Worm (Caenorhabditis elegans) whole organism, late embryonic: Measurements from ENCODE around the gene tsfm-1.

ENCODE experiments used
- T23F11.4 ChIP-seq: fragments of 200-800 bp; sonication (Bioruptor generic); optimal IDR thresholded peaks from 2 replicates; lab custom pipeline; 2018; ENCODE audit warnings: mild to moderate bottlenecking, missing genetic modification characterization, missing compliant biosample characterization
- ahr-1 ChIP-seq: sonication (generic microtip); optimal IDR thresholded peaks from 2 replicates; lab custom pipeline; 2016; ENCODE audit warnings: missing genetic modification characterization, missing compliant biosample characterization
- fkh-10 ChIP-seq: fragments of 150-350 bp; optimal IDR thresholded peaks from 2 replicates; lab custom pipeline; 2014; ENCODE audit warnings: missing biosample characterization, missing genetic modification reagents, missing genetic modification characterization
- hlh-8 ChIP-seq: sonication (generic microtip); optimal IDR thresholded peaks from 2 replicates; lab custom pipeline; 2016; ENCODE audit warnings: missing genotype, missing genetic modification characterization, missing compliant biosample characterization
- madf-2 ChIP-seq: sonication (generic microtip); optimal IDR thresholded peaks from 2 replicates; lab custom pipeline; 2017; ENCODE audit warnings: missing genetic modification characterization, missing compliant biosample characterization
- pha-4 ChIP-seq: fragments of 150-350 bp; optimal IDR thresholded peaks from 2 replicates; lab custom pipeline; 2018; ENCODE audit warnings: missing biosample characterization, missing genetic modification reagents, missing genetic modification characterization
- pqm-1 ChIP-seq: sonication (generic microtip); optimal IDR thresholded peaks from 2 replicates; lab custom pipeline; 2016; ENCODE audit warnings: missing genetic modification characterization, missing compliant biosample characterization

ce11 chrV:12258922-12259321 lies 12.4 kb downstream of the tsfm-1 start, which contains the start of gene ugt-56:
- TF ChIP-seq T23F11.4 (GFP tag; lab: Kevin White, UChicago) (no peak), madf-2 (tag; lab: Kevin White, UChicago) (no peak), pqm-1 (tag; lab: Kevin White, UChicago) (no peak), fkh-10 (GFP tag; lab: Kevin White, UChicago) (no peak), hlh-8 (tag; lab: Kevin White, UChicago) (no peak), ahr-1 (tag; lab: Kevin White, UChicago) (no peak), pha-4 (tag; lab: Kevin White, UChicago) (no peak)
